Fruit fly (Drosophila melanogaster): Measurements from ENCODE around the gene Ir31a.

DNA sequence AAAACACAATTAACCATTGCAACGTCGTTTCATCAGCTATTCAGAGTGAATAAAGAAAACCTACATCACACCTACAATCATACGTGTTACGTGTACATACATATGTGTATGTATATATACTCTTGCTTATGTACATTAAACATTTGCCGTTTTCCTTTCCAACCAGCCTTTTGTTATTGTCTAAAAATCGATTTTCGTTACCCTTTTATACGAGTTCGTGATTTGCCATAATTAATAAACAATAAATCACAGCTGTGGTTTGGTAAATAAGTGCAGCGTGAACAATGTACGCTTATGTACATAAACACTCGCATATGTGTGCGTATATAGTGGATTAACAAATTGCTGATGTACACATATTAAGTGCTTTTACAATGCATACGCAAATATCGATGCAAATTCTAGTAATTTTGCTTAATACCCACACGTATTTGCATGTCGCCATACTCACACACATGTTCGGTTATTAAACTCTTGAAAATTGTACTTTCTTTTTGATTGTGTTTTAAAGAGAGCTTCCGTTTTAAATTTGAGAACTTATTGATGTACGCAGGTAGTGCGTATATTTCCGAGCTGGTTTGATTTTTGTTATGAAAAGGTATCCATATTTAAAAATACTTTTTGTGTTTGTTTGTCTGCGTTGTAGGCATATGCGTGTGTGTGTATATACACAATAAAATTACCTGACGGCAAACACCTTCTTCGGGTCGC lies 8.3 kb upstream of the Ir31a start:
- no peak for TF ChIP-seq psq (optimal IDR thresholded peaks at IDR 0.05)
- no peak for TF ChIP-seq Myc (optimal IDR thresholded peaks at IDR 0.05)
- no peak for TF ChIP-seq ttk (optimal IDR thresholded peaks at IDR 0.05)
- no peak for TF ChIP-seq Sin3A (optimal IDR thresholded peaks at IDR 0.05)
- no peak for TF ChIP-seq h (optimal IDR thresholded peaks at IDR 0.05)

Measured in Kc167 (cell line).